Worm (Caenorhabditis elegans): ENCODE measurements around the gene cyp-29A2.

DNA sequence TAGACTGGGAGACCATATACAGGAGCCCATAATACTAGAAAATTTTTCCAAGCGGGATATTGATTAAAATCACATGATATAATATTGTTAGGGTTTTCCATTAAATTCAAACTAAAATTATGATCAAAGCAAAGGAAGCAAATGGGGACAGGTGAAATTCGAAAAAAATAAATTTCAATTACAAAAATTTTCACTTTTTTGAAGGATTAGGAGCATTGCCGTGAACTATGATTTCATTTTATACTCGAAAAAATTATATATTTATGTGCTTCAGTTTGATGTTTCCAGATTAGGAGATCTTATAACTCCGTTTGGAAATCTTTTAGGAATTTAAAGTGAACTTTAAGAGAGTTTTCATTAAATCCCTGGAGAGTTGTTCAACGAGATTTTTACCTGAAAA is 43.2 kb downstream of the cyp-29A2 start, which contains the start of gene F07B10.7:
- TF ChIP-seq elt-2 (tag; optimal IDR thresholded peaks at IDR 0.05) (no peak), unc-130 (tag; optimal IDR thresholded peaks at IDR 0.05) (no peak), jun-1 (tag; optimal IDR thresholded peaks at IDR 0.05) (no peak)
